Worm (Caenorhabditis elegans) whole organism, late embryonic: Measurements from ENCODE around the gene pyp-1.

ENCODE experiments used
- C08G9.2 ChIP-seq: sonication (generic microtip); optimal IDR thresholded peaks from 2 replicates; lab custom pipeline; 2016; ENCODE audit warnings: mild to moderate bottlenecking, missing genetic modification characterization, moderate library complexity, missing compliant biosample characterization
- K02D7.2 ChIP-seq: sonication (generic microtip); optimal IDR thresholded peaks from 2 replicates; lab custom pipeline; 2017; ENCODE audit warnings: mild to moderate bottlenecking, missing genetic modification characterization, missing compliant biosample characterization
- K09A11.1 ChIP-seq: sonication (generic microtip); optimal IDR thresholded peaks from 2 replicates; lab custom pipeline; 2017; ENCODE audit warnings: antibody characterized with exemption, mild to moderate bottlenecking, missing genetic modification characterization, missing compliant biosample characterization; ENCODE audit not compliant: insufficient read depth
- T23F11.4 ChIP-seq: fragments of 200-800 bp; sonication (Bioruptor generic); optimal IDR thresholded peaks from 2 replicates; lab custom pipeline; 2018; ENCODE audit warnings: mild to moderate bottlenecking, missing genetic modification characterization, missing compliant biosample characterization
- Y22D7AL.16 ChIP-seq: sonication (generic microtip); optimal IDR thresholded peaks from 2 replicates; lab custom pipeline; 2016; ENCODE audit warnings: missing genetic modification characterization, missing compliant biosample characterization
- ceh-14 ChIP-seq: sonication (generic microtip); optimal IDR thresholded peaks from 2 replicates; lab custom pipeline; 2016; ENCODE audit warnings: missing genotype, missing genetic modification characterization, missing compliant biosample characterization
- ceh-2 ChIP-seq: sonication (generic microtip); optimal IDR thresholded peaks from 2 replicates; lab custom pipeline; 2016; ENCODE audit warnings: missing genotype, missing genetic modification characterization, missing compliant biosample characterization
- ceh-6 ChIP-seq: fragments of 200-800 bp; sonication (Bioruptor generic); optimal IDR thresholded peaks from 2 replicates; lab custom pipeline; 2018; ENCODE audit warnings: mild to moderate bottlenecking, missing genetic modification characterization, missing compliant biosample characterization
- ceh-9 ChIP-seq: sonication (generic microtip); optimal IDR thresholded peaks from 2 replicates; lab custom pipeline; 2016; ENCODE audit warnings: mild to moderate bottlenecking, missing genetic modification characterization, inconsistent platforms, missing compliant biosample characterization
- dmd-4 ChIP-seq: sonication (generic microtip); optimal IDR thresholded peaks from 2 replicates; lab custom pipeline; 2016; ENCODE audit warnings: borderline replicate concordance, missing genetic modification characterization, missing compliant biosample characterization
- elt-2 ChIP-seq: sonication (generic microtip); optimal IDR thresholded peaks from 2 replicates; lab custom pipeline; 2016; ENCODE audit warnings: missing genetic modification reagents, missing genetic modification characterization, missing compliant biosample characterization
- ets-4 ChIP-seq: sonication (generic microtip); optimal IDR thresholded peaks from 2 replicates; lab custom pipeline; 2016; ENCODE audit warnings: missing genetic modification characterization, missing compliant biosample characterization
- eyg-1 ChIP-seq: sonication (generic microtip); optimal IDR thresholded peaks from 2 replicates; lab custom pipeline; 2016; ENCODE audit warnings: missing genotype, missing genetic modification characterization, missing compliant biosample characterization
- fkh-6 ChIP-seq: sonication (generic microtip); optimal IDR thresholded peaks from 2 replicates; lab custom pipeline; 2016; ENCODE audit warnings: missing genetic modification characterization, missing compliant biosample characterization
- gmeb-2 ChIP-seq: sonication (generic microtip); optimal IDR thresholded peaks from 2 replicates; lab custom pipeline; 2016; ENCODE audit warnings: missing genetic modification characterization, inconsistent platforms, missing compliant biosample characterization
- hlh-15 ChIP-seq: sonication (generic microtip); optimal IDR thresholded peaks from 2 replicates; lab custom pipeline; 2016; ENCODE audit warnings: missing genetic modification characterization, missing compliant biosample characterization
- hlh-6 ChIP-seq: sonication (generic microtip); optimal IDR thresholded peaks from 2 replicates; lab custom pipeline; 2016; ENCODE audit warnings: missing genotype, missing genetic modification characterization, missing compliant biosample characterization
- hlh-8 ChIP-seq: sonication (generic microtip); optimal IDR thresholded peaks from 2 replicates; lab custom pipeline; 2016; ENCODE audit warnings: missing genotype, missing genetic modification characterization, missing compliant biosample characterization
- mec-3 ChIP-seq: sonication (generic microtip); optimal IDR thresholded peaks from 2 replicates; lab custom pipeline; 2016; ENCODE audit warnings: borderline replicate concordance, missing genetic modification characterization, missing compliant biosample characterization
- nhr-232 ChIP-seq: sonication (generic microtip); optimal IDR thresholded peaks from 2 replicates; lab custom pipeline; 2016; ENCODE audit warnings: missing genetic modification characterization, missing compliant biosample characterization
- pag-3 ChIP-seq: sonication (generic microtip); optimal IDR thresholded peaks from 2 replicates; lab custom pipeline; 2016; ENCODE audit warnings: missing compliant biosample characterization, missing genetic modification characterization, borderline replicate concordance
- pat-9 ChIP-seq: fragments of 200-800 bp; sonication (Bioruptor generic); optimal IDR thresholded peaks from 2 replicates; lab custom pipeline; 2018; ENCODE audit warnings: mild to moderate bottlenecking, missing genetic modification characterization, moderate library complexity, missing compliant biosample characterization
- pax-1 ChIP-seq: fragments of 150-350 bp; optimal IDR thresholded peaks from 2 replicates; lab custom pipeline; 2014; ENCODE audit warnings: missing biosample characterization, missing genetic modification characterization
- pha-2 ChIP-seq: sonication (generic microtip); optimal IDR thresholded peaks from 2 replicates; lab custom pipeline; 2017; ENCODE audit warnings: mild to moderate bottlenecking, missing genetic modification characterization, missing compliant biosample characterization
- pros-1 ChIP-seq: fragments of 150-350 bp; optimal IDR thresholded peaks from 2 replicates; lab custom pipeline; 2014; ENCODE audit warnings: missing biosample characterization, missing genetic modification reagents, missing genetic modification characterization
- sdc-2 ChIP-seq: sonication (generic microtip); optimal IDR thresholded peaks from 2 replicates; lab custom pipeline; 2016; ENCODE audit warnings: missing genotype, missing genetic modification characterization, missing compliant biosample characterization
- sox-2 ChIP-seq: fragments of 200-800 bp; sonication (Bioruptor generic); IDR thresholded peaks from 2 replicates; pipeline ENCODE4 v1.3.6; 2022; ENCODE audit warnings: missing genetic modification reagents, missing genetic modification characterization, missing compliant biosample characterization
- tbx-2 ChIP-seq: sonication (generic microtip); optimal IDR thresholded peaks from 2 replicates; lab custom pipeline; 2016; ENCODE audit warnings: missing genetic modification characterization, missing compliant biosample characterization
- ttx-3 ChIP-seq: sonication (generic microtip); optimal IDR thresholded peaks from 2 replicates; lab custom pipeline; 2016; ENCODE audit warnings: missing genetic modification reagents, missing genetic modification characterization, missing compliant biosample characterization
- unc-86 ChIP-seq: sonication (generic microtip); optimal IDR thresholded peaks from 2 replicates; lab custom pipeline; 2016; ENCODE audit warnings: missing genetic modification characterization, missing compliant biosample characterization
- zip-5 ChIP-seq: sonication (generic microtip); optimal IDR thresholded peaks from 2 replicates; lab custom pipeline; 2016; ENCODE audit warnings: missing genetic modification characterization, missing compliant biosample characterization
- ztf-16 ChIP-seq: sonication (generic microtip); optimal IDR thresholded peaks from 2 replicates; lab custom pipeline; 2017; ENCODE audit warnings: missing genetic modification characterization, missing compliant biosample characterization

pyp-1 gene

ce11 chrIV:9998487-9999218 lies at the start of gene pyp-1:
pyp-1 (minus strand) TSS chrIV:9998925.
- TF ChIP-seq mec-3 (tag; lab: Kevin White, UChicago) (no peak), C08G9.2 (tag; lab: Kevin White, UChicago) (no peak), ets-4 (tag; lab: Kevin White, UChicago) (no peak), elt-2 (peak; percentile 6), sox-2 (GFP tag; lab: Robert Waterston, UW) (no peak), ceh-9 (tag; lab: Kevin White, UChicago) (no peak)

ce11 chrIV:10048268-10048667 lies 49.5 kb upstream of the pyp-1 start:
- TF ChIP-seq fkh-6 (tag; lab: Kevin White, UChicago) (no peak), dmd-4 (tag; lab: Kevin White, UChicago) (no peak), ztf-16 (tag; lab: Kevin White, UChicago) (no peak), hlh-15 (tag; lab: Kevin White, UChicago) (no peak), C08G9.2 (tag; lab: Kevin White, UChicago) (no peak), K09A11.1 (tag; lab: Kevin White, UChicago) (no peak), ttx-3 (tag; lab: Kevin White, UChicago) (no peak), pag-3 (tag; lab: Kevin White, UChicago) (no peak), sdc-2 (no peak), pros-1 (tag; lab: Kevin White, UChicago) (no peak), nhr-232 (tag; lab: Kevin White, UChicago) (no peak), elt-2 (no peak), ceh-2 (tag; lab: Kevin White, UChicago) (no peak)

- TF ChIP-seq ceh-6 (no peak), ceh-14 (tag; lab: Kevin White, UChicago) (no peak), gmeb-2 (tag; lab: Kevin White, UChicago) (no peak), zip-5 (tag; lab: Kevin White, UChicago) (no peak), sdc-2 (no peak), tbx-2 (tag; lab: Kevin White, UChicago) (no peak), Y22D7AL.16 (no peak), eyg-1 (no peak), hlh-8 (no peak)
Observed at ce11 chrIV:10047108-10047507, 48.4 kb upstream of the pyp-1 start, which contains the start of gene T04B2.3. T04B2.3 (plus strand) TSS chrIV:10047408.

ce11 chrIV:10046005-10046404 lies 47.3 kb upstream of the pyp-1 start:
- TF ChIP-seq hlh-6: no peak
- no peak for TF ChIP-seq unc-86 (tag; lab: Kevin White, UChicago)
- no peak for TF ChIP-seq ceh-2 (tag; lab: Kevin White, UChicago)
- no peak for TF ChIP-seq dmd-4 (tag; lab: Kevin White, UChicago)

ce11 chrIV:10042881-10043280 lies 44.2 kb upstream of the pyp-1 start, which contains the start of gene frk-1:
frk-1 (plus strand) TSS chrIV:10043181.
- TF ChIP-seq T23F11.4 (GFP tag; lab: Kevin White, UChicago) (no peak), pax-1 (tag; lab: Kevin White, UChicago) (no peak), nhr-232 (tag; lab: Kevin White, UChicago) (no peak), sdc-2 (no peak), pat-9 (tag; lab: Kevin White, UChicago) (no peak), pha-2 (no peak), K02D7.2 (tag; lab: Kevin White, UChicago) (no peak)
